Fruit fly (Drosophila melanogaster): ENCODE measurements around the gene GATAd.

The GATAd gene

dm6 chr2L:10344029-10344606 lies 10.6 kb downstream of the GATAd start, which contains the start of gene Frmd5:
Gene Frmd5 (plus strand): TSS chr2L:10344442.
- TF ChIP-seq CG1647 (GFP tag; optimal IDR thresholded peaks at IDR 0.05), result no peak
- TF ChIP-seq zfh1 (GFP tag; IDR thresholded peaks at IDR 0.05), result no peak
- no peak for TF ChIP-seq Nf-YA (GFP tag; IDR thresholded peaks at IDR 0.05)
- peak; percentile 66; the same call in 2 of the 4 replicates for TF ChIP-seq Dll (GFP tag; IDR thresholded peaks at IDR 0.05; ENCODE audit: partially characterized antibody)
- no peak for TF ChIP-seq CG6175 (GFP tag; IDR thresholded peaks at IDR 0.05)
- no peak for TF ChIP-seq dmrt99B (tag; optimal IDR thresholded peaks at IDR 0.05)
- peak; percentile 50; the same call in 1 of the 2 replicates for TF ChIP-seq nerfin-2 (GFP tag; IDR thresholded peaks at IDR 0.05; ENCODE audit: partially characterized antibody)
- no peak for TF ChIP-seq Hey (tag; optimal IDR thresholded peaks at IDR 0.05)
- peak; percentile 46 for TF ChIP-seq gfzf (GFP tag; optimal IDR thresholded peaks at IDR 0.05)
- no peak for TF ChIP-seq Oli (tag; optimal IDR thresholded peaks at IDR 0.05)
- TF ChIP-seq lmd (GFP tag; IDR thresholded peaks at IDR 0.05), result no peak
- no peak for TF ChIP-seq CG10274 (GFP tag; optimal IDR thresholded peaks at IDR 0.05)
- TF ChIP-seq Mad (GFP tag; optimal IDR thresholded peaks at IDR 0.05), result no peak
- no peak for TF ChIP-seq CG1602 (GFP tag; optimal IDR thresholded peaks at IDR 0.05)
- no peak for TF ChIP-seq CG13296 (GFP tag; optimal IDR thresholded peaks at IDR 0.05)
- no peak for TF ChIP-seq CG13424 (tag; optimal IDR thresholded peaks at IDR 0.05)
- TF ChIP-seq CG33213 (GFP tag; optimal IDR thresholded peaks at IDR 0.05), result no peak
- no peak for TF ChIP-seq vnd (GFP tag; IDR thresholded peaks at IDR 0.05; ENCODE audit: partially characterized antibody)
- TF ChIP-seq crol (GFP tag; IDR thresholded peaks at IDR 0.05), result no peak
- TF ChIP-seq CG7987 (GFP tag; optimal IDR thresholded peaks at IDR 0.05), result no peak
- peak; percentile 74 for TF ChIP-seq CG15514 (GFP tag; optimal IDR thresholded peaks at IDR 0.05)
- TF ChIP-seq Hmr (GFP tag; optimal IDR thresholded peaks at IDR 0.05), result no peak
- no peak for TF ChIP-seq lilli (GFP tag; optimal IDR thresholded peaks at IDR 0.05)
- TF ChIP-seq CG1024 (GFP tag; IDR thresholded peaks at IDR 0.05), result no peak
- TF ChIP-seq cas (GFP tag; IDR thresholded peaks at IDR 0.05), result no peak
- no peak for TF ChIP-seq ro (GFP tag; IDR thresholded peaks at IDR 0.05)
- TF ChIP-seq CG4854 (GFP tag; optimal IDR thresholded peaks at IDR 0.05), result no peak
- no peak for TF ChIP-seq CG31441 (GFP tag; IDR thresholded peaks at IDR 0.05)
- no peak for TF ChIP-seq trem (tag; optimal IDR thresholded peaks at IDR 0.05)
- TF ChIP-seq ap (GFP tag; IDR thresholded peaks at IDR 0.05), result no peak
- no peak for TF ChIP-seq CG11456 (GFP tag; IDR thresholded peaks at IDR 0.05)
- no peak for TF ChIP-seq ATbp (GFP tag; optimal IDR thresholded peaks at IDR 0.05)
- no peak for TF ChIP-seq CG4820 (GFP tag; optimal IDR thresholded peaks at IDR 0.05)
- TF ChIP-seq ase (GFP tag; IDR thresholded peaks at IDR 0.05), result no peak
- TF ChIP-seq tgo (GFP tag; IDR thresholded peaks at IDR 0.05), result no peak
- no peak for TF ChIP-seq HLH3B (GFP tag; IDR thresholded peaks at IDR 0.05)
- TF ChIP-seq CG6254 (GFP tag; optimal IDR thresholded peaks at IDR 0.05), result no peak
- no peak for TF ChIP-seq Lhr (GFP tag; optimal IDR thresholded peaks at IDR 0.05)
- no peak for TF ChIP-seq Dip2 (GFP tag; IDR thresholded peaks at IDR 0.05)
- TF ChIP-seq ERR (GFP tag; optimal IDR thresholded peaks at IDR 0.05), result no peak
- TF ChIP-seq MESR4 (GFP tag; optimal IDR thresholded peaks at IDR 0.05), result peak; percentile 6
- TF ChIP-seq fd96Cb (tag; optimal IDR thresholded peaks at IDR 0.05), result no peak
- TF ChIP-seq Hr78 (GFP tag; optimal IDR thresholded peaks at IDR 0.05), result no peak
- no peak for TF ChIP-seq D (optimal IDR thresholded peaks at IDR 0.05)
- no peak for TF ChIP-seq D (GFP tag; optimal IDR thresholded peaks at IDR 0.05)
- no peak for TF ChIP-seq CG9876 (GFP tag; optimal IDR thresholded peaks at IDR 0.05)
- peak; percentile 54 for TF ChIP-seq Scr (GFP tag; IDR thresholded peaks at IDR 0.05; ENCODE audit: partially characterized antibody)
- no peak for TF ChIP-seq jing (GFP tag; optimal IDR thresholded peaks at IDR 0.05)
- no peak for TF ChIP-seq CG9215 (GFP tag; IDR thresholded peaks at IDR 0.05)
- no peak for TF ChIP-seq Hsf (GFP tag; optimal IDR thresholded peaks at IDR 0.05)
- TF ChIP-seq CG13894 (tag; optimal IDR thresholded peaks at IDR 0.05), result no peak

All from whole organism, embryonic.